Fruit fly (Drosophila melanogaster): Measurements from ENCODE around the gene CG10853.

- no peak for TF ChIP-seq CG10979 (tag; optimal IDR thresholded peaks at IDR 0.05)
- TF ChIP-seq gem (tag; optimal IDR thresholded peaks at IDR 0.05), result no peak
Measured at dm6 chr3L:3934110-3934509, 13.6 kb upstream of the CG10853 start.
